Fruit fly (Drosophila melanogaster): Measurements from ENCODE around the gene Proc-R.

Gene Proc-R

DNA sequence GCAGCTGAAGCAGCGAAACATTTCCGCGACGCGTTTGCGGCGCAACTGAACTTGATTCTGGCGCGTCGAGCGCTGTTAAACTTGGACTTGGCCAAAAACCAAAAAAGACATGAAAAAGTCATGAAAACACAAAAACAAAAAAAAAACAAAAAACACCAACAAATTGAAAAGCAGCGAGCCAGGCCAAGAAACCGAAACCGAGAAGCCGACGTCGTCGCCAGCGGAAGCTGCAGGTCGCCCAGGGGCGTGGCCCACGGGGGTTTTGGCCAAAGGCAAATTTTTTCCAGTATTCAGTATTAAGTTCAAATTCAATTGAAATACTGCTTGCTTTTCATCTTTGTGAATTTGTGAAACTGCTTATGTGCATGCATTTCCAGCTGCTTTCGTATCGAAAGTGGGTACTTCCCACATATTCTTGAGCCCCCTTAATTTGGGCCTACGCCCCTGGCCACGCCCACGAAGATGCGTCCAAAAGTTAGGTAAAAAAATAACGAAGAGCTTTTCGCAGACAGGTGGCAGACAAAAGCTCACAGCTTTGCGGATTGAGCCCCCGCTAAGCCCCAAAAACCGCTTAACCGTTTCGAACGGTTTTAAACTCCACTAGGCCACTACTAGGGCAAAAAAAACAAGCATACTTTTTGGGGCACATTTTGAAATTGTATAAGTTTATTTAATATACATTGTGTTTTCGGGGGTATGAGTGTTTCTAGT lies 40.9 kb upstream of the Proc-R start, which contains the start of gene CG3009 (continued):
- TF ChIP-seq CG12769 (tag; optimal IDR thresholded peaks at IDR 0.05) (peak; percentile 98), Abd-B (GFP tag; optimal IDR thresholded peaks at IDR 0.05) (peak; percentile 95), Dfd (GFP tag; optimal IDR thresholded peaks at IDR 0.05) (no peak), ci (GFP tag; IDR thresholded peaks at IDR 0.05) (peak; percentile 98), CG12299 (tag; optimal IDR thresholded peaks at IDR 0.05) (peak; percentile 96), slp2 (GFP tag; optimal IDR thresholded peaks at IDR 0.05) (peak; percentile 96), stc (GFP tag; IDR thresholded peaks at IDR 0.05) (peak; percentile 97), CG17612 (GFP tag; IDR thresholded peaks at IDR 0.05) (peak; percentile 95), zfh2 (GFP tag; optimal IDR thresholded peaks at IDR 0.05) (peak; percentile 98), vnd (GFP tag; IDR thresholded peaks at IDR 0.05; ENCODE audit: partially characterized antibody) (no peak), CG1602 (GFP tag; optimal IDR thresholded peaks at IDR 0.05) (peak; percentile 94), CG8388 (GFP tag; optimal IDR thresholded peaks at IDR 0.05) (peak; percentile 94), CG3838 (GFP tag; optimal IDR thresholded peaks at IDR 0.05) (peak; percentile 91), Drgx (GFP tag; IDR thresholded peaks at IDR 0.05) (peak; percentile 98), CG12659 (GFP tag; optimal IDR thresholded peaks at IDR 0.05) (peak; percentile 99), CG10565 (GFP tag; optimal IDR thresholded peaks at IDR 0.05) (peak; percentile 80), CG4617 (GFP tag; optimal IDR thresholded peaks at IDR 0.05; ENCODE audit: borderline replicate concordance) (peak; percentile 96), phol (tag; optimal IDR thresholded peaks at IDR 0.05) (peak; percentile 94), knrl (GFP tag; IDR thresholded peaks at IDR 0.05; ENCODE audit: partially characterized antibody) (peak; percentile 51; the same call in 1 of the 3 replicates), CG12236 (GFP tag; optimal IDR thresholded peaks at IDR 0.05) (peak; percentile 95), eve (GFP tag; optimal IDR thresholded peaks at IDR 0.05) (peak in 1 of 2 experiments; percentile 98), pan (optimal IDR thresholded peaks at IDR 0.05) (no peak), pan (GFP tag; optimal IDR thresholded peaks at IDR 0.05 in 1 of 2, IDR thresholded peaks at IDR 0.05 in 1 of 2) (peak in 1 of 2 experiments; percentile 98), CG1024 (GFP tag; IDR thresholded peaks at IDR 0.05) (peak; percentile 90), ftz-f1 (GFP tag; optimal IDR thresholded peaks at IDR 0.05) (peak; percentile 93), nmo (GFP tag; optimal IDR thresholded peaks at IDR 0.05) (peak; percentile 95), Scr (GFP tag; IDR thresholded peaks at IDR 0.05; ENCODE audit: partially characterized antibody) (no peak), CG34376 (GFP tag; optimal IDR thresholded peaks at IDR 0.05) (peak; percentile 99), Atf3 (GFP tag; optimal IDR thresholded peaks at IDR 0.05) (peak; percentile 96), insv (GFP tag; optimal IDR thresholded peaks at IDR 0.05) (peak in 1 of 2 experiments; percentile 79), CG17385 (GFP tag; optimal IDR thresholded peaks at IDR 0.05) (peak; percentile 94), CG15601 (tag; optimal IDR thresholded peaks at IDR 0.05) (peak; percentile 92), CG12942 (GFP tag; optimal IDR thresholded peaks at IDR 0.05) (peak; percentile 96), crol (GFP tag; IDR thresholded peaks at IDR 0.05) (peak; percentile 70), CG4360 (GFP tag; IDR thresholded peaks at IDR 0.05) (peak; percentile 72), CG9797 (GFP tag; optimal IDR thresholded peaks at IDR 0.05) (peak; percentile 50), ssp (GFP tag; IDR thresholded peaks at IDR 0.05) (peak; percentile 90), CG4282 (GFP tag; optimal IDR thresholded peaks at IDR 0.05) (peak; percentile 96), nerfin-2 (GFP tag; IDR thresholded peaks at IDR 0.05; ENCODE audit: partially characterized antibody) (no peak), CG17829 (tag; optimal IDR thresholded peaks at IDR 0.05) (peak; percentile 96), CG17186 (GFP tag; optimal IDR thresholded peaks at IDR 0.05) (peak; percentile 83), bbx (GFP tag; IDR thresholded peaks at IDR 0.05; ENCODE audit: partially characterized antibody) (no peak), az2 (GFP tag; optimal IDR thresholded peaks at IDR 0.05) (peak; percentile 97), CG8924 (tag; optimal IDR thresholded peaks at IDR 0.05) (peak; percentile 97), CG4730 (GFP tag; IDR thresholded peaks at IDR 0.05) (peak; percentile 95), ac (GFP tag; optimal IDR thresholded peaks at IDR 0.05) (peak; percentile 75), Bdp1 (GFP tag; optimal IDR thresholded peaks at IDR 0.05) (peak; percentile 92), slou (GFP tag; optimal IDR thresholded peaks at IDR 0.05) (peak; percentile 94), ttk (GFP tag; IDR thresholded peaks at IDR 0.05) (peak; percentile 95)

All from whole organism, embryonic.